Fruit fly (Drosophila melanogaster) whole organism, adult: ENCODE results near the gene rau.

Experiments
- CG7101 ChIP-seq: fragments of 200-800 bp; sonication (Bioruptor generic); optimal IDR thresholded peaks from 2 replicates; lab custom pipeline; 2018; ENCODE audit warnings: missing biosample characterization, mild to moderate bottlenecking, missing genetic modification characterization, moderate library complexity
- Clk ChIP-seq: fragments of 200-800 bp; sonication (Bioruptor generic); optimal IDR thresholded peaks from 2 replicates; lab custom pipeline; 2017; ENCODE audit warnings: missing biosample characterization, missing genetic modification characterization

DNA sequence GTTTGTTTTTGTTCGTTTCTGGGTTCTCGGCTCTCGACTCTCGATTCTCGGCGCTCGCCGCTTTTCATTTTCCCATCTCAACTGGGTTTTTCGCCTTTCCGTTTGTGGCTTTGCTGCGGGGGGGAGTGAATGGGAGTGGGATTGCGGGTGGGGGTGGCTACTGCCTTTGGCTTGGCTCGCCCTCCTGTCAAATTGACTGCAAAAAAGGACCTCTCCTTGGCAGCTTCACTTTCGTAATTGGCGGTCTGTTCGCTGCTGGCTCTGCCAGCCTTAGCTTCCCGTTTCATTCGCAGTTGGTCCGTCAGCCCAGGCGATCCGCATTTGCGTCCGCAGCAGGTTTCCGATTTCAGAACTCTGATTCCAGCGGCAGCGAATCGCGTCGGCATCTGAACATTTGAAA, 46.3 kb upstream of the rau start, which contains the start of gene dsf:
- TF ChIP-seq Clk (GFP tag; lab: Kevin White, UChicago) (no peak), CG7101 (no peak)
